Worm (Caenorhabditis elegans) whole organism, dauer: ENCODE results near the gene F14D7.6.

ENCODE experiments used
- unc-62 ChIP-seq: sonication (generic microtip); optimal IDR thresholded peaks from 2 replicates; lab custom pipeline; 2017; ENCODE audit warnings: missing biosample characterization, missing genetic modification reagents, missing genetic modification characterization

F14D7.6 gene

ce11 chrV:14354258-14354877, 53.2 kb downstream of the F14D7.6 start, which contains the start of gene Y49A3A.3:
Gene Y49A3A.3 (plus strand): TSS chrV:14354410.
- TF ChIP-seq unc-62: no peak

ce11 chrV:14355738-14356368, 54.6 kb downstream of the F14D7.6 start, which contains the start of gene cyn-1:
Gene cyn-1 (plus strand): TSS chrV:14356076.
- TF ChIP-seq unc-62: no peak
